Fruit fly (Drosophila melanogaster): ENCODE data around the gene stx.
A peak's percentile ranks its signal among the peaks of the same experiment; 100 is the strongest.

Gene stx

DNA sequence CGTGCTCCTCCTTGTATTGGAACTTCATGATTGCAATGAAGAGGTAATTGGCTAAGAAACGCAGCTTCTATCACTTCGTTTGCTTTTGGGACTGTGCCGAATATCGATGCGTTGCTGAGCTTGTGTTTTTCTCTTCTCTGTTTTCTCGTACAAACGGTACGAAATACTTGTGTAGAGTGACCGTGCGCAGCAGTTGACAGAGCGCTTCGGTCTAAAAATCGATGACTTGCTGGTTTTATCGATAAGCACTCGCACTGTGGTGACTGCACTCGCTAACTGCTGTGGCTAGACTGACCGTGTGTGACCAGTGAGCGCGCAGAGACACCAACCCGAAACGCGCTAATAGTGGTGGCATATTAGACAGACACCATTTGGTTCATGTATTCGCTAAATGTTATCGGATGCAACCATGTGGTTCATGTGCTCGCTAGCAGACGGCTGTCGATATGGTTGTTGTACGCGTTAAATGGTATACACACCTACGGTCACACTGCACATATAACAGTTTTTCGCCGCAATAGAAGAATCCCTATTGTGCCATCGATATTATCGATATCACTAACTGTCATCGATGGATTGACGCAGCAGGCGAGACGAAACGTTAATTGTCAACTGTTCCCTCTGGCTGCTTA lies 23.4 kb upstream of the stx start, which contains the start of the genes Atg8a and BTBD9 (continued):
- TF ChIP-seq Blimp-1 (GFP tag; optimal IDR thresholded peaks at IDR 0.05) (peak; percentile 0), bsh (GFP tag; optimal IDR thresholded peaks at IDR 0.05) (no peak), Ravus (GFP tag; IDR thresholded peaks at IDR 0.05) (no peak), zen2 (GFP tag; IDR thresholded peaks at IDR 0.05; ENCODE audit: partially characterized antibody) (peak; percentile 75; the same call in 1 of the 3 replicates), Mrtf (GFP tag; IDR thresholded peaks at IDR 0.05) (0 out of 3 replicates have a peak, but pooled peaks have one; percentile 37), dmrt99B (tag; optimal IDR thresholded peaks at IDR 0.05) (no peak), HLH54F (GFP tag; optimal IDR thresholded peaks at IDR 0.05) (peak; percentile 34), lola (GFP tag; optimal IDR thresholded peaks at IDR 0.05) (no peak), HmgZ (tag; optimal IDR thresholded peaks at IDR 0.05) (peak; percentile 84), az2 (GFP tag; optimal IDR thresholded peaks at IDR 0.05) (no peak), CG32532 (GFP tag; IDR thresholded peaks at IDR 0.05) (no peak; the same call in 1 of the 2 replicates), lmd (GFP tag; IDR thresholded peaks at IDR 0.05) (peak; percentile 31; the same call in 1 of the 2 replicates), Bdp1 (GFP tag; optimal IDR thresholded peaks at IDR 0.05) (no peak), CG7963 (GFP tag; IDR thresholded peaks at IDR 0.05; ENCODE audit: partially characterized antibody) (peak; percentile 65), bbx (GFP tag; IDR thresholded peaks at IDR 0.05; ENCODE audit: partially characterized antibody) (peak; percentile 85), kah (GFP tag; optimal IDR thresholded peaks at IDR 0.05) (no peak), Med (GFP tag) (peak; percentile 95), vvl (GFP tag; IDR thresholded peaks at IDR 0.05) (no peak; the same call in 1 of the 2 replicates), ranshi (GFP tag; IDR thresholded peaks at IDR 0.05) (no peak), Dek (tag; optimal IDR thresholded peaks at IDR 0.05) (no peak), ase (GFP tag; IDR thresholded peaks at IDR 0.05) (no peak), Chrac-16 (GFP tag; optimal IDR thresholded peaks at IDR 0.05) (no peak), CG17361 (GFP tag; IDR thresholded peaks at IDR 0.05) (0 out of 3 replicates have a peak, but pooled peaks have one; percentile 17), NfI (GFP tag; optimal IDR thresholded peaks at IDR 0.05) (peak; percentile 12), BtbVII (GFP tag; optimal IDR thresholded peaks at IDR 0.05) (peak; percentile 53), sisA (GFP tag; IDR thresholded peaks at IDR 0.05) (no peak), CG33213 (GFP tag; optimal IDR thresholded peaks at IDR 0.05) (peak; percentile 99), Camta (GFP tag; optimal IDR thresholded peaks at IDR 0.05) (no peak), CG11504 (tag; optimal IDR thresholded peaks at IDR 0.05) (peak; percentile 36), CG15696 (tag; optimal IDR thresholded peaks at IDR 0.05) (peak; percentile 7), hb (GFP tag; IDR thresholded peaks at IDR 0.05; ENCODE audit: partially characterized antibody) (peak; percentile 43; the same call in 2 of the 3 replicates), jigr1 (GFP tag; IDR thresholded peaks at IDR 0.05) (no peak), CG6272 (GFP tag; IDR thresholded peaks at IDR 0.05) (no peak), sens-2 (GFP tag; IDR thresholded peaks at IDR 0.05) (no peak), hth (optimal IDR thresholded peaks at IDR 0.05) (no peak), CG10979 (tag; optimal IDR thresholded peaks at IDR 0.05) (no peak), Ets65A (GFP tag) (peak; percentile 92), CG14667 (GFP tag; IDR thresholded peaks at IDR 0.05) (no peak), dm (GFP tag; optimal IDR thresholded peaks at IDR 0.05) (peak; percentile 49), CG12659 (GFP tag; optimal IDR thresholded peaks at IDR 0.05) (peak; percentile 93), CG13287 (GFP tag; IDR thresholded peaks at IDR 0.05; ENCODE audit: partially characterized antibody) (peak; percentile 84), Kr (GFP tag; optimal IDR thresholded peaks at IDR 0.05) (no peak), CG3847 (GFP tag; IDR thresholded peaks at IDR 0.05) (peak; percentile 76), CG30403 (GFP tag; optimal IDR thresholded peaks at IDR 0.05) (peak; percentile 26), crol (GFP tag; IDR thresholded peaks at IDR 0.05) (no peak), CG15479 (GFP tag; optimal IDR thresholded peaks at IDR 0.05) (no peak), CG12942 (GFP tag; optimal IDR thresholded peaks at IDR 0.05) (peak; percentile 9), CG13123 (GFP tag; optimal IDR thresholded peaks at IDR 0.05) (peak; percentile 23), CG3726 (GFP tag; IDR thresholded peaks at IDR 0.05) (no peak), CrebB (tag; optimal IDR thresholded peaks at IDR 0.05) (peak; percentile 42)

All from whole organism, embryonic.